Fruit fly (Drosophila melanogaster): ENCODE data around the gene Ddr.
A peak's percentile ranks its signal among the peaks of the same experiment; 100 is the strongest.

Gene Ddr

DNA sequence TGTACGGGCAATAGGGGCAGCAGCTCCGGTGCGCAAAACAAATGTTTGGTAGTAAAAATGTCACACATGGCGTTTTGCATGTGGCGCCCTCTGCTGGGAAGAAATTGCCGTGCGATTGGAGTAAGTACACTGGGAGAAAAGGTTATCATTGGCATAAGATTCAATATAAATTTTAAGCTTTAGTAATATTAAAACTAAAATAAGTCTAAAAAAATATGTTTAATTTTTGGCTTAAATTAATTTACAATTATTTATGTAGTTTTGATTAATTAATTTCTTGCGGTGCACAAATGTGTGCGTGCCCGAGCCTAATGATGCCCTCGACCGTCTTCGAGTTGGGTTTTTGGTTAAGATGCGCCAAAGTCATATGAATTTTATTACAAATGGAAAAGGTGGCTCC is 27.4 kb downstream of the Ddr start (continued):
- TF ChIP-seq CTCF (GFP tag; optimal IDR thresholded peaks at IDR 0.05) (peak; percentile 87), CG9817 (tag; optimal IDR thresholded peaks at IDR 0.05) (peak; percentile 50), CG5180 (GFP tag; optimal IDR thresholded peaks at IDR 0.05) (no peak), CG32767 (GFP tag; IDR thresholded peaks at IDR 0.05) (peak; percentile 63; the same call in 1 of the 2 replicates), cg (GFP tag; optimal IDR thresholded peaks at IDR 0.05) (no peak), Abd-B (GFP tag; optimal IDR thresholded peaks at IDR 0.05) (peak; percentile 63), unc-4 (GFP tag; IDR thresholded peaks at IDR 0.05; ENCODE audit: partially characterized antibody) (no peak), CG9215 (GFP tag; IDR thresholded peaks at IDR 0.05) (no peak), D19B (GFP tag; optimal IDR thresholded peaks at IDR 0.05) (no peak), Sry-β (GFP tag; optimal IDR thresholded peaks at IDR 0.05) (no peak), CG7786 (GFP tag; optimal IDR thresholded peaks at IDR 0.05) (no peak), onecut (GFP tag; IDR thresholded peaks at IDR 0.05) (peak; percentile 52), HLH4C (GFP tag; IDR thresholded peaks at IDR 0.05; ENCODE audit: partially characterized antibody) (no peak), CG15479 (GFP tag; optimal IDR thresholded peaks at IDR 0.05) (no peak), CoRest (tag; optimal IDR thresholded peaks at IDR 0.05) (peak; percentile 68), aop (GFP tag; IDR thresholded peaks at IDR 0.05) (no peak), CG7963 (GFP tag; IDR thresholded peaks at IDR 0.05; ENCODE audit: partially characterized antibody) (no peak), gro (GFP tag; optimal IDR thresholded peaks at IDR 0.05) (no peak), kay (GFP tag; optimal IDR thresholded peaks at IDR 0.05) (no peak), Dll (GFP tag; IDR thresholded peaks at IDR 0.05; ENCODE audit: partially characterized antibody) (no peak), TFAM (GFP tag; optimal IDR thresholded peaks at IDR 0.05) (no peak), CG17802 (tag; optimal IDR thresholded peaks at IDR 0.05) (peak; percentile 18), Ravus (GFP tag; IDR thresholded peaks at IDR 0.05) (peak; percentile 9; the same call in 1 of the 2 replicates), sqz (GFP tag; optimal IDR thresholded peaks at IDR 0.05) (peak; percentile 41), CG13775 (GFP tag; optimal IDR thresholded peaks at IDR 0.05) (peak; percentile 48), CG13296 (GFP tag; optimal IDR thresholded peaks at IDR 0.05) (peak; percentile 49), CG18262 (tag; optimal IDR thresholded peaks at IDR 0.05) (peak; percentile 73), CG18619 (GFP tag; optimal IDR thresholded peaks at IDR 0.05) (peak; percentile 48), z (GFP tag; IDR thresholded peaks at IDR 0.05) (no peak), Dp (GFP tag; optimal IDR thresholded peaks at IDR 0.05) (no peak), Hmx (GFP tag; optimal IDR thresholded peaks at IDR 0.05) (no peak), CHES-1-like (GFP tag; optimal IDR thresholded peaks at IDR 0.05) (no peak), ken (GFP tag; IDR thresholded peaks at IDR 0.05) (peak; percentile 75), CG43689 (GFP tag; IDR thresholded peaks at IDR 0.05) (peak; percentile 48; the same call in 1 of the 2 replicates), CG4424 (GFP tag; optimal IDR thresholded peaks at IDR 0.05) (peak; percentile 64), ci (GFP tag; IDR thresholded peaks at IDR 0.05) (peak; percentile 83), CG10267 (tag; optimal IDR thresholded peaks at IDR 0.05) (peak; percentile 61), CG3281 (GFP tag; optimal IDR thresholded peaks at IDR 0.05) (peak; percentile 55), Tbp (GFP tag; optimal IDR thresholded peaks at IDR 0.05) (no peak), stc (GFP tag; IDR thresholded peaks at IDR 0.05) (peak; percentile 73; the same call in 1 of the 2 replicates), MESR4 (GFP tag; optimal IDR thresholded peaks at IDR 0.05) (no peak), ase (GFP tag; IDR thresholded peaks at IDR 0.05) (0 out of 3 replicates have a peak, but pooled peaks have one; percentile 48), Nf-YA (GFP tag; IDR thresholded peaks at IDR 0.05) (peak; percentile 56; the same call in 1 of the 2 replicates), salm (tag; optimal IDR thresholded peaks at IDR 0.05) (peak; percentile 15), CG14441 (GFP tag; IDR thresholded peaks at IDR 0.05) (peak; percentile 45; the same call in 1 of the 2 replicates), Bteb2 (GFP tag; optimal IDR thresholded peaks at IDR 0.05) (peak; percentile 11), fu2 (GFP tag; optimal IDR thresholded peaks at IDR 0.05) (no peak), CG2116 (GFP tag; optimal IDR thresholded peaks at IDR 0.05) (peak; percentile 3), Optix (GFP tag; IDR thresholded peaks at IDR 0.05) (0 out of 3 replicates have a peak, but pooled peaks have one; percentile 29), Lhr (GFP tag; optimal IDR thresholded peaks at IDR 0.05) (no peak), GATAe (GFP tag; conservative IDR thresholded peaks at IDR 0.05) (no peak)

Data from whole organism, embryonic.